Fruit fly (Drosophila melanogaster) whole organism, adult: ENCODE data around the gene CG16782.

Experiments
- CG7045 ChIP-seq: fragments of 200-800 bp; sonication (Bioruptor generic); optimal IDR thresholded peaks from 2 replicates; lab custom pipeline; 2017; ENCODE audit warnings: missing biosample characterization, mild to moderate bottlenecking, missing genetic modification characterization
- ovo ChIP-seq: fragments of 200-800 bp; sonication (Bioruptor generic); optimal IDR thresholded peaks from 2 replicates; lab custom pipeline; 2016; ENCODE audit warnings: missing biosample characterization, missing genetic modification characterization

DNA sequence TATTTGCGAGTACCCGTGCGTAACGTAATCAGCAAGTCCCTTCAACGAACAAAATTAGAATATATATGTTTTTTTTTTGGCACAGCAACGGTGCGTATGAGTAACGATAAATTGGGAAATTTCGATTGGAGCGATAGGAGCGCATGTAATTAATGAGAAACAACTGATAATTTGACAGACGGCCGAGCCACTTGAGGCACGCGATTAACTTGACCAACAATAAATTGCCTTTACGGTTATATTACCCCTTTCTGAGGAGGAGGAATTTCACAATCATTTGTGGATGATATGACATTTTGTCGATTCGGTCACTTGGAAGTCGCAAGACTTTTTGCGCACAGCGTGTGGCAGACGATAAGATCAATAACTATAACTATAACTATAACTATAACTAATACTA is 16.1 kb downstream of the CG16782 start:
- no peak for TF ChIP-seq ovo (GFP tag; lab: Kevin White, UChicago)
- TF ChIP-seq CG7045, result no peak
